Worm (Caenorhabditis elegans) whole organism, L2 larva: ENCODE data around the gene str-204.
A peak's percentile ranks its signal among the peaks of the same experiment; 100 is the strongest.

ENCODE experiments used
- C34F6.9 ChIP-seq: fragments of 150-350 bp; optimal IDR thresholded peaks from 2 replicates; lab custom pipeline; 2014; ENCODE audit warnings: missing biosample characterization, missing genetic modification characterization
- R02D3.7 ChIP-seq: fragments of 150-350 bp; optimal IDR thresholded peaks from 2 replicates; lab custom pipeline; 2014; ENCODE audit warnings: missing biosample characterization, missing genetic modification characterization
- Y55F3AM.14 ChIP-seq: fragments of 200-800 bp; sonication (Bioruptor generic); optimal IDR thresholded peaks from 2 replicates; lab custom pipeline; 2018; ENCODE audit warnings: mild to moderate bottlenecking, missing genetic modification characterization, missing compliant biosample characterization
- ZK546.5 ChIP-seq: sonication (generic microtip); optimal IDR thresholded peaks from 2 replicates; lab custom pipeline; 2017; ENCODE audit warnings: missing biosample characterization, missing genetic modification characterization
- alr-1 ChIP-seq: fragments of 150-350 bp; optimal IDR thresholded peaks from 2 replicates; lab custom pipeline; 2014; ENCODE audit warnings: missing biosample characterization, missing genetic modification characterization
- blmp-1 ChIP-seq: sonication (generic microtip); optimal IDR thresholded peaks from 2 replicates; lab custom pipeline; 2017; ENCODE audit warnings: missing genetic modification characterization, mild to moderate bottlenecking, missing compliant biosample characterization, antibody characterized with exemption, moderate library complexity; ENCODE audit not compliant: insufficient read depth
- ceh-82 ChIP-seq: fragments of 150-350 bp; optimal IDR thresholded peaks from 2 replicates; lab custom pipeline; 2014; ENCODE audit warnings: missing biosample characterization, missing genetic modification characterization
- crh-2 ChIP-seq: sonication (generic microtip); optimal IDR thresholded peaks from 2 replicates; lab custom pipeline; 2017; ENCODE audit warnings: missing biosample characterization, missing genetic modification characterization
- egl-27 ChIP-seq: sonication (generic microtip); optimal IDR thresholded peaks from 3 replicates; lab custom pipeline; 2017; ENCODE audit warnings: missing biosample characterization, missing genetic modification reagents, missing genetic modification characterization
- elt-1 ChIP-seq: fragments of 150-350 bp; optimal IDR thresholded peaks from 2 replicates; lab custom pipeline; 2014; ENCODE audit warnings: missing biosample characterization, missing genetic modification characterization
- elt-3 ChIP-seq: sonication (generic microtip); optimal IDR thresholded peaks from 2 replicates; lab custom pipeline; 2017; ENCODE audit warnings: missing biosample characterization, missing genetic modification characterization
- fos-1 ChIP-seq: fragments of 150-350 bp; optimal IDR thresholded peaks from 2 replicates; lab custom pipeline; 2014; ENCODE audit warnings: missing biosample characterization, missing genetic modification characterization
- gmeb-1 ChIP-seq: fragments of 150-350 bp; optimal IDR thresholded peaks from 2 replicates; lab custom pipeline; 2014; ENCODE audit warnings: missing biosample characterization, missing genetic modification characterization
- lin-11 ChIP-seq: fragments of 150-350 bp; sonication (generic microtip); optimal IDR thresholded peaks from 2 replicates; lab custom pipeline; 2014; ENCODE audit warnings: missing biosample characterization, missing genetic modification characterization, inconsistent platforms, mixed read lengths
- lin-39 ChIP-seq: fragments of 150-350 bp; optimal IDR thresholded peaks from 2 replicates; lab custom pipeline; 2014; ENCODE audit warnings: missing biosample characterization, missing genetic modification reagents, missing genetic modification characterization
- mdl-1 ChIP-seq, 2 experiments: fragments of 150-350 bp in 1 of 2; sonication (generic microtip) in 1 of 2; optimal IDR thresholded peaks; 2 replicates each; lab custom pipeline; 2017; ENCODE audit warnings: missing biosample characterization in 2 of 2, missing genetic modification characterization in 2 of 2
- nhr-12 ChIP-seq: fragments of 150-350 bp; optimal IDR thresholded peaks from 2 replicates; lab custom pipeline; 2014; ENCODE audit warnings: missing biosample characterization, missing genetic modification characterization
- nhr-129 ChIP-seq: fragments of 150-350 bp; optimal IDR thresholded peaks from 2 replicates; lab custom pipeline; 2014; ENCODE audit warnings: missing biosample characterization, missing genetic modification characterization
- nhr-21 ChIP-seq: fragments of 150-350 bp; optimal IDR thresholded peaks from 2 replicates; lab custom pipeline; 2014; ENCODE audit warnings: missing biosample characterization, missing genetic modification characterization
- nhr-237 ChIP-seq: fragments of 150-350 bp; optimal IDR thresholded peaks from 2 replicates; lab custom pipeline; 2014; ENCODE audit warnings: missing biosample characterization, missing genetic modification characterization
- nhr-25 ChIP-seq: fragments of 150-350 bp; sonication (generic microtip); optimal IDR thresholded peaks from 3 replicates; lab custom pipeline; 2014; ENCODE audit warnings: missing biosample characterization, missing genetic modification characterization
- nhr-6 ChIP-seq: fragments of 150-350 bp; optimal IDR thresholded peaks from 2 replicates; lab custom pipeline; 2014; ENCODE audit warnings: missing biosample characterization, missing genetic modification characterization
- nhr-77 ChIP-seq: fragments of 150-350 bp; optimal IDR thresholded peaks from 2 replicates; lab custom pipeline; 2014; ENCODE audit warnings: missing biosample characterization, missing genetic modification characterization
- peb-1 ChIP-seq: fragments of 150-350 bp; optimal IDR thresholded peaks from 2 replicates; lab custom pipeline; 2014; ENCODE audit warnings: missing biosample characterization, missing genetic modification characterization
- skn-1 ChIP-seq: sonication (generic microtip); optimal IDR thresholded peaks from 2 replicates; lab custom pipeline; 2017; ENCODE audit warnings: missing biosample characterization, missing genetic modification characterization
- sma-9 ChIP-seq, 2 experiments: fragments of 150-350 bp in 1 of 2; sonication (generic microtip) in 1 of 2; optimal IDR thresholded peaks; 2 replicates each; lab custom pipeline; 2014 to 2016; ENCODE audit warnings: missing genetic modification characterization in 2 of 2, mild to moderate bottlenecking in 1 of 2, missing biosample characterization in 1 of 2, missing compliant biosample characterization in 1 of 2, missing genetic modification reagents in 1 of 2, moderate library complexity in 1 of 2
- snpc-4 ChIP-seq: fragments of 150-350 bp; optimal IDR thresholded peaks from 2 replicates; lab custom pipeline; 2014; ENCODE audit warnings: missing biosample characterization, missing genetic modification characterization
- ztf-1 ChIP-seq: fragments of 200-800 bp; sonication (Bioruptor generic); conservative IDR thresholded peaks from 2 replicates; pipeline ENCODE4 v1.3.6; 2022; ENCODE audit warnings: missing genetic modification characterization, missing compliant biosample characterization
- ztf-11 ChIP-seq: sonication (generic microtip); optimal IDR thresholded peaks from 2 replicates; lab custom pipeline; 2017; ENCODE audit warnings: missing biosample characterization, missing genetic modification characterization
- ztf-4 ChIP-seq: fragments of 150-350 bp; optimal IDR thresholded peaks from 2 replicates; lab custom pipeline; 2014; ENCODE audit warnings: missing biosample characterization, missing genetic modification characterization

str-204 gene

DNA sequence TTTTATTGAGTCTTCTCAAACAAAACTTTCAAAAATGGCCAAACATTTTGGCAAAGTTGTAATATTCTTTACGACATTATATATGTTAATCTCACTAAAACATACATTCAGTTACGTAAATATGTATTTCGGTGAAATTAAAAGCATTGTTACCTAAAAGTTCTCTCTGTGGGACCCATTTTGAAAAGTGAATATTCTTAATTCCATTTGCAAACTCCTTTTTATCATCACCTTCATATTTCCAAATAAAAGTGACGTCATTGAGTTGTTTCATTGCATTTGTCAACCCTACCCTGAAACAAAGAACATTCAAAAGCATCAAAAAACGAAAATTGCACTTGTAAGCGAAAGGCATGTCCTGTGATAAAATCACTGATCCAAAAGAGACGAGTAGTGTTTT, 19.1 kb upstream of the str-204 start:
- TF ChIP-seq nhr-6 (tag; lab: Kevin White, UChicago) (no peak), blmp-1 (no peak), ztf-1 (GFP tag; lab: Robert Waterston, UW) (no peak), elt-3 (tag; lab: Kevin White, UChicago) (no peak), crh-2 (no peak), mdl-1 (tag; optimal IDR thresholded peaks at IDR 0.05; lab: Kevin White, UChicago) (no peak), sma-9 (GFP tag; optimal IDR thresholded peaks at IDR 0.05; lab: Kevin White, UChicago) (peak; percentile 24), sma-9 (tag; optimal IDR thresholded peaks at IDR 0.05; lab: Kevin White, UChicago) (no peak)

DNA sequence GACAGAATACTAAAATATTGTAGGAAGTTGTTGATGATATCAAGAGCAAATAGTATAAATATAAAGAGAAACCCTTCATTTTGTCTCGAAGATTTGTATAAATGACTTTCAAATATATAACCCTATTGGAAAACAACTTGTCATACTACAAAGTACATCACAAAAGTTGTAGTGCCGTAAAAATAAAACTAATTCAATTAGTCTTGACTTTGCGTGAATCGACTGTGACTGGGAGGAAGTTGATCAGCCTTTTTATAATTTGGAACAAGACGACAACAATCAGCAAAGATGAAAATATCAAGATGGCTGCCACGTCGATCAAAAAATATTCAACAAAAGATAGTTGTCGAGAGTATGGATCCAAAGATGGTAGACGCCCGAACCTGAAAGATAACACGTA, 17.6 kb upstream of the str-204 start, which contains the start of gene ugt-40:
ugt-40 (minus strand) TSS at position 101 of the 400 bp plus-strand sequence.
- TF ChIP-seq nhr-25 (tag; lab: Kevin White, UChicago) (no peak), lin-39 (tag; lab: Kevin White, UChicago) (no peak), ztf-11 (tag; lab: Kevin White, UChicago) (no peak), skn-1 (tag; lab: Kevin White, UChicago) (no peak), snpc-4 (no peak), nhr-12 (tag; lab: Kevin White, UChicago) (no peak)

DNA sequence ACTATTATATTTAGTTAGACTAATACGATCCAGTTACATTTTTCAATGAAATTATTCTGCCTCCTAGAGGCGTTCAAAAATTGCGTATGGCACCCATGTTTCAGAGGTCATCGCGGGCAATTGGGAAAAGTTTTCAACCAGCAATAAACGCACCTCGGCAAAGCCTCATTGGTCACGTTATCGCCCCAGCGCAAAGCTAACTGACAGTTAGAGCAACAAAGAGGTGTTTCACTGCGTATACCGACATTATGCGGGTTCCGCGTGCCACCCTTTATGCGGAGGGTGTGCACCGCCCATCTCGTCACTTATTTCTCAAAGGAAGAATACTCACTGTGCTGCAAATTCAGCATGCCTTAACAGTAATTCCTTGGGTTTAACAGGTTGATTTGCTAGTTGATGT, 16.8 kb upstream of the str-204 start:
- TF ChIP-seq peb-1 (tag; lab: Kevin White, UChicago) (no peak), snpc-4 (peak; percentile 87), fos-1 (tag; lab: Kevin White, UChicago) (peak; percentile 11)

DNA sequence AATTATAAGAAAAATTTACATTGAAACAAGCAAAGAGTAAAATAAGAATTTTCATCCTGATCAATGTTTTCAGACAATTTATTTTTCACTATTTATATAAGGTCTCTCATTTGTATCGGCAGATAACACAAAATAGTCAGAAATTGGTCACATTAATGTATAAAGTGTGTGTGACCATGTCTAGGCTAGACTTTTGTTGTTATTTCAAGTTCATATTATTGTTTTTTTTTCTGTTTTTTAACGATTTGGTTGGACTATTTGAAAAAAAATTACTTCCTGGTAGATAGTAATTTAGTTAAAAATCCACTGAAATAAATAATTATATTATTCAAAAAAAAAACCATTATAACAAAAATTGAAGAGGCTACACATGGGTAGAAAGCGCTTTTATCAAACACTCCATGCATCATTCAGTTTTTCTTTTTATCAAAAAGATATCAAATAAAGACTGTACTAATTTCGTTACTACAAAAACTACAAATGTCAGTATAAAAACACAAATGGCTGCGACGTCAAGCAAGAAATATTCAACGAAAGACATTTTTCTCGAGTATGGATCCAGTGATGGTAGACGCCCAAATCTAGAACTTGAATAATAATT, 14.1 kb upstream of the str-204 start, which contains the start of gene ugt-37:
ugt-37 (minus strand) TSS at position 69 of the 601 bp plus-strand sequence.
- TF ChIP-seq C34F6.9 (tag; lab: Kevin White, UChicago) (no peak), gmeb-1 (tag; lab: Kevin White, UChicago) (no peak), nhr-25 (tag; lab: Kevin White, UChicago) (no peak), crh-2 (no peak), egl-27 (tag; lab: Kevin White, UChicago) (no peak)

DNA sequence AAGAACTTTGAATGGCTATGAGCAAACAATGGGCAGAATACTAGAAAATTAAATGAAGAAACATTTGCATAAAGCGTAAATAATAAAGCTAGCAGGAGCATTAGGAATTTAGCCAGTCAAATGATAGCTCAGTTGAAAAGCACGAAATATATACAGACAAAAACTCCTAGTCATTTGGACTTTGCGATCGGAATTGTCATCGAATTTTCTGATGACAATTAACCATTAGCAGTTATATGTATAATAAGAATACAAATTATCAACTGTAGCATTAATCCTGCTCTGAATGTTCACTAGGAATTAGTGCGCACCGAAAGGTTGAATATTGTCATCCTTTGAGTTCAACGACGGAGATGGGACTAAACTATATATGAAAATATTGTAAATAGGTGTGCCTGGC, 12.1 kb upstream of the str-204 start, which contains the start of gene ugt-38:
ugt-38 (minus strand) TSS at position 101 of the 400 bp plus-strand sequence.
- TF ChIP-seq nhr-21 (tag; lab: Kevin White, UChicago) (no peak), sma-9 (GFP tag; optimal IDR thresholded peaks at IDR 0.05; lab: Kevin White, UChicago) (no peak), sma-9 (tag; optimal IDR thresholded peaks at IDR 0.05; lab: Kevin White, UChicago) (no peak), alr-1 (tag; lab: Kevin White, UChicago) (no peak), nhr-77 (tag; lab: Kevin White, UChicago) (no peak), lin-39 (tag; lab: Kevin White, UChicago) (no peak), nhr-237 (tag; lab: Kevin White, UChicago) (no peak), C34F6.9 (tag; lab: Kevin White, UChicago) (no peak), lin-11 (no peak), mdl-1 (tag; optimal IDR thresholded peaks at IDR 0.05; lab: Kevin White, UChicago) (no peak), ceh-82 (tag; lab: Kevin White, UChicago) (no peak), Y55F3AM.14 (GFP tag; lab: Kevin White, UChicago) (no peak), crh-2 (no peak), ZK546.5 (tag; lab: Kevin White, UChicago) (no peak), elt-3 (tag; lab: Kevin White, UChicago) (no peak), ztf-4 (no peak), blmp-1 (no peak), nhr-129 (tag; lab: Kevin White, UChicago) (no peak), gmeb-1 (tag; lab: Kevin White, UChicago) (no peak), skn-1 (tag; lab: Kevin White, UChicago) (no peak), R02D3.7 (tag; lab: Kevin White, UChicago) (no peak)

DNA sequence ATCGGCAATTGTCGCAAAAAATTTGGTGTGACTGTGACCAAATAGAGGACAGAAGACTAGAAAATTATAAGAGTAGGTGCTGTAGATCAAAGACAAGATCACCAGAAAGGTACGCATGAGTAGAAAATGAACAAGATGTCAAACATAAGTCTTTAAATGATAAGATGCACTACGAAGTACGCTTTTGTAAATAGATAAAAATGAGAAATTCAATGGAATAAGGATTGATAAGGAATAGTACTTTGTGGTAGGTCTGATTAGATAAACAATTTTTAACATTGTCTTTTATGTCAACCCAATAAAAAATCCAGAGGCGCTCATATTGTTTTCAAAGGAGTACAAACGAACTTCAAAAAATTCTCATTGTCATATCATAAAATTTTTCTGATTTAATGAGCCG, 8.9 kb upstream of the str-204 start, which contains the start of gene F10D2.8:
F10D2.8 (minus strand) TSS at position 145 of the 400 bp plus-strand sequence.
- peak; percentile 6 for TF ChIP-seq gmeb-1 (tag; lab: Kevin White, UChicago)
- TF ChIP-seq fos-1 (tag; lab: Kevin White, UChicago), result peak; percentile 77
- TF ChIP-seq elt-1 (tag; lab: Kevin White, UChicago), result no peak
